Worm (Caenorhabditis elegans): ENCODE results near the gene Y47C4A.1.
"Not testable (repeated sequence)": the region's sequence is repeated elsewhere in the genome, so short reads cannot be mapped to it uniquely, and the experiment has no call there.

The Y47C4A.1 gene

ce11 chrX:300250-300649 is 14.2 kb upstream of the Y47C4A.1 start:
- TF ChIP-seq mdl-1 (tag; optimal IDR thresholded peaks at IDR 0.05) (no peak), nhr-25 (tag; optimal IDR thresholded peaks at IDR 0.05) (no peak), zag-1 (tag; optimal IDR thresholded peaks at IDR 0.05) (no peak), lin-39 (tag; optimal IDR thresholded peaks at IDR 0.05) (no peak), nhr-237 (tag; optimal IDR thresholded peaks at IDR 0.05) (no peak), ztf-11 (tag; optimal IDR thresholded peaks at IDR 0.05) (no peak), R02D3.7 (tag; optimal IDR thresholded peaks at IDR 0.05) (no peak), tbx-2 (tag; optimal IDR thresholded peaks at IDR 0.05) (no peak), nhr-77 (tag; optimal IDR thresholded peaks at IDR 0.05) (no peak), elt-1 (tag; optimal IDR thresholded peaks at IDR 0.05) (no peak), unc-39 (tag; optimal IDR thresholded peaks at IDR 0.05) (no peak), daf-12 (tag; optimal IDR thresholded peaks at IDR 0.05) (no peak), nhr-43 (tag; optimal IDR thresholded peaks at IDR 0.05; ENCODE audit: poor library complexity, severe bottlenecking) (no peak), ztf-4 (tag; optimal IDR thresholded peaks at IDR 0.05) (no peak), aly-2 (tag; optimal IDR thresholded peaks at IDR 0.05) (no peak), ceh-9 (tag; optimal IDR thresholded peaks at IDR 0.05) (no peak)

ce11 chrX:299090-299489 is 13.1 kb upstream of the Y47C4A.1 start:
- TF ChIP-seq elt-2 (tag; optimal IDR thresholded peaks at IDR 0.05) (peak; percentile 83), nhr-43 (tag; optimal IDR thresholded peaks at IDR 0.05; ENCODE audit: poor library complexity, severe bottlenecking) (no peak), pqm-1 (tag; optimal IDR thresholded peaks at IDR 0.05) (peak; percentile 75)

- TF ChIP-seq nhr-23 (tag; optimal IDR thresholded peaks at IDR 0.05) (no peak), fos-1 (tag; optimal IDR thresholded peaks at IDR 0.05) (no peak)
These were observed 10.9 kb upstream of the Y47C4A.1 start, which contains the start of gene R57.2 for ce11 chrX:296934-297333. Gene R57.2, plus strand, starts transcription at chrX:297234.

ce11 chrX:295726-296125 is 9.7 kb upstream of the Y47C4A.1 start:
- TF ChIP-seq unc-39 (tag; optimal IDR thresholded peaks at IDR 0.05) (no peak), nhr-23 (tag; optimal IDR thresholded peaks at IDR 0.05) (peak; percentile 50), nhr-76 (tag; optimal IDR thresholded peaks at IDR 0.05) (no peak)

- TF ChIP-seq daf-12, egl-27, snpc-4 (tag; optimal IDR thresholded peaks at IDR 0.05): not testable (repeated sequence)
These were observed 12.1 kb downstream of the Y47C4A.1 start, which contains the start of gene Y108F1.5 for ce11 chrX:273912-274311. Gene Y108F1.5, minus strand, starts transcription at chrX:274012.

ce11 chrX:271509-271908 is 14.5 kb downstream of the Y47C4A.1 start:
- TF ChIP-seq lin-39 (tag; optimal IDR thresholded peaks at IDR 0.05) (no peak), ceh-28 (tag; optimal IDR thresholded peaks at IDR 0.05) (peak; percentile 78), unc-39 (tag; optimal IDR thresholded peaks at IDR 0.05) (no peak), nhr-76 (tag; optimal IDR thresholded peaks at IDR 0.05) (no peak), lin-15B (tag; optimal IDR thresholded peaks at IDR 0.05) (no peak)

- TF ChIP-seq pha-4, egl-27, snpc-4 (tag; optimal IDR thresholded peaks at IDR 0.05): not testable (repeated sequence)
These were observed 46.9 kb downstream of the Y47C4A.1 start, which contains the start of gene AC8.10 for ce11 chrX:239077-239476. Gene AC8.10, minus strand, starts transcription at chrX:239177.

Data from whole organism, L3 larva.